Worm (Caenorhabditis elegans) whole organism, L4 larva: Measurements from ENCODE around the gene srt-53.

Experiments
- F26F4.8 ChIP-seq: fragments of 200-800 bp; sonication (Bioruptor generic); conservative IDR thresholded peaks from 2 replicates; pipeline ENCODE4 v1.3.6; 2022; ENCODE audit warnings: missing genetic modification characterization, missing compliant biosample characterization
- F49E8.2 ChIP-seq: sonication (generic microtip); optimal IDR thresholded peaks from 2 replicates; lab custom pipeline; 2016; ENCODE audit warnings: missing compliant biosample characterization, mild to moderate bottlenecking, missing genetic modification characterization, borderline replicate concordance
- R02D3.7 ChIP-seq: fragments of 150-350 bp; sonication (generic microtip); optimal IDR thresholded peaks from 3 replicates; lab custom pipeline; 2014; ENCODE audit warnings: missing biosample characterization, missing genetic modification characterization
- Y48G9A.11 ChIP-seq: fragments of 200-800 bp; sonication (Bioruptor generic); IDR thresholded peaks from 2 replicates; pipeline ENCODE4 v1.3.6; 2022; ENCODE audit warnings: missing genetic modification reagents, missing genetic modification characterization, missing compliant biosample characterization
- Y75B8A.6 ChIP-seq: fragments of 200-800 bp; sonication (Bioruptor generic); IDR thresholded peaks from 2 replicates; pipeline ENCODE4 v1.3.6; 2022; ENCODE audit warnings: missing genetic modification reagents, missing genetic modification characterization, missing compliant biosample characterization
- ZK546.5 ChIP-seq, 2 experiments: sonication (generic microtip); optimal IDR thresholded peaks; 2 replicates each; lab custom pipeline; 2017; ENCODE audit warnings: missing biosample characterization in 2 of 2, missing genetic modification characterization in 2 of 2
- aha-1 ChIP-seq: fragments of 150-350 bp; peaks from one replicate; lab custom pipeline; 2014; ENCODE audit warnings: missing biosample characterization, missing genetic modification characterization
- ceh-20 ChIP-seq: fragments of 200-800 bp; sonication (Bioruptor generic); IDR thresholded peaks from 2 replicates; pipeline ENCODE4 v1.3.6; 2022; ENCODE audit warnings: missing genetic modification reagents, missing genetic modification characterization, missing compliant biosample characterization
- ceh-28 ChIP-seq: fragments of 150-350 bp; optimal IDR thresholded peaks from 2 replicates; lab custom pipeline; 2014; ENCODE audit warnings: missing biosample characterization, missing genetic modification reagents, missing genetic modification characterization
- ceh-82 ChIP-seq: sonication (generic microtip); optimal IDR thresholded peaks from 2 replicates; lab custom pipeline; 2017; ENCODE audit warnings: missing biosample characterization, missing genetic modification characterization
- ces-1 ChIP-seq: fragments of 150-350 bp; sonication (generic microtip); optimal IDR thresholded peaks from 4 replicates; lab custom pipeline; 2014; ENCODE audit warnings: missing biosample characterization, missing genetic modification reagents, missing genetic modification characterization
- daf-16 ChIP-seq, 3 experiments: sonication (generic microtip); optimal IDR thresholded peaks; 2 replicates each; lab custom pipeline; 2016 to 2017; ENCODE audit warnings: missing genetic modification characterization in 3 of 3, missing genetic modification reagents in 3 of 3, mild to moderate bottlenecking in 2 of 3, missing compliant biosample characterization in 2 of 3, missing biosample characterization in 1 of 3, moderate library complexity in 1 of 3
- dmd-9 ChIP-seq: fragments of 200-800 bp; sonication (Bioruptor generic); IDR thresholded peaks from 2 replicates; pipeline ENCODE4 v1.3.6; 2022; ENCODE audit warnings: missing genetic modification reagents, missing genetic modification characterization, missing compliant biosample characterization
- dpl-1 ChIP-seq: fragments of 150-350 bp; optimal IDR thresholded peaks from 2 replicates; lab custom pipeline; 2014; ENCODE audit warnings: missing biosample characterization, missing genetic modification reagents, missing genetic modification characterization
- duxl-1 ChIP-seq: sonication (generic microtip); optimal IDR thresholded peaks from 2 replicates; lab custom pipeline; 2016; ENCODE audit warnings: mild to moderate bottlenecking, missing genetic modification characterization, moderate library complexity, missing compliant biosample characterization; ENCODE audit not compliant: poor library complexity
- fkh-10 ChIP-seq: fragments of 150-350 bp; optimal IDR thresholded peaks from 2 replicates; lab custom pipeline; 2014; ENCODE audit warnings: missing biosample characterization, missing genetic modification reagents, missing genetic modification characterization
- gei-8 ChIP-seq: fragments of 200-800 bp; sonication (Bioruptor generic); optimal IDR thresholded peaks from 2 replicates; lab custom pipeline; 2018; ENCODE audit warnings: mild to moderate bottlenecking, missing genetic modification characterization, missing compliant biosample characterization
- hif-1 ChIP-seq, 2 experiments: sonication (generic microtip); optimal IDR thresholded peaks; 2 replicates each; lab custom pipeline; 2016 to 2017; ENCODE audit warnings: missing compliant biosample characterization in 2 of 2, missing genetic modification characterization in 2 of 2, missing genetic modification reagents in 2 of 2, missing genotype in 2 of 2, mild to moderate bottlenecking in 1 of 2
- jun-1 ChIP-seq: fragments of 150-350 bp; optimal IDR thresholded peaks from 2 replicates; lab custom pipeline; 2014; ENCODE audit warnings: missing biosample characterization, missing genetic modification reagents, missing genetic modification characterization
- lin-1 ChIP-seq: fragments of 200-800 bp; sonication (Bioruptor generic); IDR thresholded peaks from 2 replicates; pipeline ENCODE4 v1.3.6; 2022; ENCODE audit warnings: missing genetic modification reagents, missing genetic modification characterization, missing compliant biosample characterization
- lin-13 ChIP-seq: fragments of 150-350 bp; optimal IDR thresholded peaks from 2 replicates; lab custom pipeline; 2014; ENCODE audit warnings: missing biosample characterization, missing genetic modification reagents, missing genetic modification characterization
- lin-15B ChIP-seq: fragments of 150-350 bp; sonication (generic microtip); optimal IDR thresholded peaks from 3 replicates; lab custom pipeline; 2014; ENCODE audit warnings: missing biosample characterization, missing genetic modification characterization
- lir-3 ChIP-seq: sonication (generic microtip); optimal IDR thresholded peaks from 2 replicates; lab custom pipeline; 2016; ENCODE audit warnings: mild to moderate bottlenecking, missing genetic modification characterization, missing compliant biosample characterization
- mdl-1 ChIP-seq, 2 experiments: fragments of 150-350 bp in 1 of 2; sonication (generic microtip) in 1 of 2; optimal IDR thresholded peaks; 2 replicates each; lab custom pipeline; 2014 to 2017; ENCODE audit warnings: missing biosample characterization in 2 of 2, missing genetic modification characterization in 2 of 2
- mdt-29 ChIP-seq: fragments of 200-800 bp; sonication (Bioruptor generic); IDR thresholded peaks from 2 replicates; pipeline ENCODE4 v1.3.6; 2022; ENCODE audit warnings: missing genetic modification reagents, missing genetic modification characterization, missing compliant biosample characterization
- mep-1 ChIP-seq: fragments of 150-350 bp; sonication (generic microtip); optimal IDR thresholded peaks from 3 replicates; lab custom pipeline; 2014; ENCODE audit warnings: missing biosample characterization, missing genetic modification characterization
- mes-2 ChIP-seq: sonication (generic microtip); optimal IDR thresholded peaks from 2 replicates; lab custom pipeline; 2016; ENCODE audit warnings: missing genotype, mild to moderate bottlenecking, missing genetic modification characterization, missing compliant biosample characterization; ENCODE audit not compliant: poor library complexity, severe bottlenecking
- mxl-2 ChIP-seq: fragments of 200-800 bp; sonication (Bioruptor generic); conservative IDR thresholded peaks from 2 replicates; pipeline ENCODE4 v1.3.6; 2022; ENCODE audit warnings: missing genetic modification reagents, missing genetic modification characterization, missing compliant biosample characterization
- nhr-10 ChIP-seq: fragments of 150-350 bp; optimal IDR thresholded peaks from 2 replicates; lab custom pipeline; 2014; ENCODE audit warnings: missing biosample characterization, missing genetic modification characterization
- nhr-111 ChIP-seq: fragments of 200-800 bp; sonication (Bioruptor generic); optimal IDR thresholded peaks from 2 replicates; lab custom pipeline; 2018; ENCODE audit warnings: mild to moderate bottlenecking, missing genetic modification characterization, missing compliant biosample characterization
- nhr-28 ChIP-seq: fragments of 150-350 bp; optimal IDR thresholded peaks from 2 replicates; lab custom pipeline; 2014; ENCODE audit warnings: missing biosample characterization, missing genetic modification characterization
- nhr-77 ChIP-seq: fragments of 150-350 bp; optimal IDR thresholded peaks from 2 replicates; lab custom pipeline; 2014; ENCODE audit warnings: missing biosample characterization, missing genetic modification characterization
- php-3 ChIP-seq: fragments of 200-800 bp; sonication (Bioruptor generic); IDR thresholded peaks from 2 replicates; pipeline ENCODE4 v1.3.6; 2022; ENCODE audit warnings: missing genetic modification reagents, missing genetic modification characterization, missing compliant biosample characterization
- pqm-1 ChIP-seq: sonication (generic microtip); optimal IDR thresholded peaks from 2 replicates; lab custom pipeline; 2017; ENCODE audit warnings: missing biosample characterization, missing genetic modification characterization
- rbr-2 ChIP-seq: sonication (generic microtip); optimal IDR thresholded peaks from 2 replicates; lab custom pipeline; 2016; ENCODE audit warnings: missing genotype, missing genetic modification characterization, missing compliant biosample characterization
- saeg-2 ChIP-seq: fragments of 200-800 bp; sonication (Bioruptor generic); IDR thresholded peaks from 2 replicates; pipeline ENCODE4 v1.3.6; 2022; ENCODE audit warnings: missing genetic modification reagents, missing genetic modification characterization, missing compliant biosample characterization
- tra-1 ChIP-seq: fragments of 200-800 bp; sonication (Bioruptor generic); IDR thresholded peaks from 2 replicates; pipeline ENCODE4 v1.3.6; 2022; ENCODE audit warnings: missing genetic modification reagents, missing genetic modification characterization, missing compliant biosample characterization
- unc-39 ChIP-seq: sonication (generic microtip); optimal IDR thresholded peaks from 2 replicates; lab custom pipeline; 2017; ENCODE audit warnings: missing biosample characterization, missing genetic modification characterization
- unc-62 ChIP-seq, 3 experiments: fragments of 150-350 bp in 1 of 3; sonication (generic microtip); optimal IDR thresholded peaks in 2 of 3; peaks in 1 of 3; 1 replicate in 1 of 3; 2 replicates in 2 of 3; lab custom pipeline; 2014 to 2017; ENCODE audit warnings: missing biosample characterization in 3 of 3, missing genetic modification characterization in 3 of 3, missing genetic modification reagents in 3 of 3, missing genotype in 1 of 3
- zag-1 ChIP-seq: fragments of 150-350 bp; optimal IDR thresholded peaks from 2 replicates; lab custom pipeline; 2014; ENCODE audit warnings: missing biosample characterization, missing genetic modification characterization
- zip-11 ChIP-seq: fragments of 200-800 bp; sonication (Bioruptor generic); IDR thresholded peaks from 2 replicates; pipeline ENCODE4 v1.3.6; 2022; ENCODE audit warnings: missing genetic modification characterization, missing compliant biosample characterization
- ztf-11 ChIP-seq: fragments of 150-350 bp; optimal IDR thresholded peaks from 2 replicates; lab custom pipeline; 2014; ENCODE audit warnings: missing biosample characterization, missing genetic modification characterization

srt-53 gene

DNA sequence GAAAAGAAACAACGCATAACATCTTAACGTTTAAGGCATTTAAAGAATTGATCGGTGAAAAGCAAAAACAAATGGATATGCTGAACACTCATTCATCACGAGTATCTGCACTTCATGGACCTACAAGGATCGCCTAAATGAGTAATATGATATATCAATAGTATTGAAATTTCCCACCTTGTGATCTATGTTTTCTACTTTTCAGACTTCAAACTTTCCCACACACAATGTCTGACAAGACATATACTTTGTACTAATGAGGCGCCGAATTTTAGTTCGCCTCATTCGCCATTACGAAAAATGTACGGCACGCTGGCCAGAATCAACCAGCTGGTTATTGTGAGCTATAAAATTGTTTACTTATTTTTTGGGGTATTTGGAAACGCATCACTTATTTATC lies 13.4 kb downstream of the srt-53 start, which contains the start of gene srsx-6:
Gene srsx-6, plus strand, starts transcription at position 301 of the 400 bp plus-strand sequence.
- no peak for TF ChIP-seq zag-1 (tag; lab: Kevin White, UChicago)
- no peak for TF ChIP-seq F26F4.8 (GFP tag; lab: Robert Waterston, UW)
- no peak for TF ChIP-seq duxl-1 (tag; lab: Kevin White, UChicago)
- TF ChIP-seq ZK546.5 (tag; optimal IDR thresholded peaks at IDR 0.05; lab: Kevin White, UChicago): no peak
- TF ChIP-seq F49E8.2: no peak
- TF ChIP-seq lin-13 (GFP tag; lab: Kevin White, UChicago): no peak
- no peak for TF ChIP-seq mdt-29 (GFP tag; lab: Robert Waterston, UW)
- TF ChIP-seq lir-3 (tag; lab: Kevin White, UChicago): no peak
- TF ChIP-seq nhr-10 (tag; lab: Kevin White, UChicago): no peak

DNA sequence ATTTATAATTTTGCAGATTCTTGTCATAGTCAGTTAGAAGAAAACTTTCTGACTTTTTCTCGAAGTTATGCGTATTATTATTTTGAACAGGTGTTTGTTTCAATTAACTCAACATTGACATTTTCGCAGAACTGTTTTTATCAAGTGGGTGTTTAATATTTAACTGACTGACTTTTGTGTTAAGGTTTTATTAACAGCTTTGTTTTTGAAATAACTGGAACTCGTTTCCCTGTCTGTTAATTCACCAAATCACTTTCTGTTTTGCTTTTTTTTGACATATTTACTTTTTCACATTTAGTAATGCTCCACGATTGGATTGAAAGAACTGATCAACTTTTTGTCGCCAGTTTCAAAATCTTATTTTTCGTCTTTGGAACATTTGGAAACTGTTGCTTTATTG lies 14.7 kb downstream of the srt-53 start, which contains the start of gene srsx-7:
Gene srsx-7, plus strand, starts transcription at position 301 of the 400 bp plus-strand sequence.
- TF ChIP-seq ces-1 (GFP tag; lab: Kevin White, UChicago) (no peak), mep-1 (no peak), ceh-28 (tag; lab: Kevin White, UChicago) (no peak), dpl-1 (GFP tag; lab: Kevin White, UChicago) (no peak), F49E8.2 (no peak), R02D3.7 (no peak), jun-1 (tag; lab: Kevin White, UChicago) (no peak), rbr-2 (tag; lab: Kevin White, UChicago) (no peak), saeg-2 (no peak), Y75B8A.6 (GFP tag; lab: Robert Waterston, UW) (no peak), gei-8 (no peak), Y48G9A.11 (GFP tag; lab: Robert Waterston, UW) (no peak), ceh-20 (no peak)

DNA sequence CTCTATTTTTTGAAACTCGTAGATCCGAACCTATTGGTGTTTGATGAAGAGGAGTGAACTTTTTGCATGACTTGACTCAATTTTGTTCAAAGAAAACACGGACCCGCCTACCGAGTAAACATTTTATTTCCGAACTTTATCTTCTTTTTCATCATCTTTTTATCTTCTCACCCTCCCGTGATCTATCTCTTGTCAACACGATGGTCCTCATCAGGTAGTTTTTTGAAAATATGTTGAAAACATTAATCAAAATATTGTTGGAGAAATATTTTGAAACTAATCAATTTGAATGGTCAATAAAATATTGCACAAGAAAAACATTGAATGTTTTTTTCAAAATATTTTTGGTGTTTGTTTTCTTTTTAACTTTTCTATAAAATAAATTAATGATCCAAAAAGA lies 31.8 kb downstream of the srt-53 start:
- TF ChIP-seq pqm-1: no peak
- TF ChIP-seq hif-1 (tag; optimal IDR thresholded peaks at IDR 0.05; lab: Kevin White, UChicago): no peak
- no peak for TF ChIP-seq lin-15B (tag; lab: Kevin White, UChicago)
- TF ChIP-seq daf-16 (GFP tag; optimal IDR thresholded peaks at IDR 0.05; lab: Kevin White, UChicago): peak in 1 of 2 experiments; percentile 94
- no peak for TF ChIP-seq daf-16 (tag; optimal IDR thresholded peaks at IDR 0.05; lab: Kevin White, UChicago)
- TF ChIP-seq fkh-10: no peak
- no peak for TF ChIP-seq unc-39 (tag; lab: Kevin White, UChicago)
- no peak for TF ChIP-seq ztf-11 (tag; lab: Kevin White, UChicago)
- no peak for TF ChIP-seq nhr-28 (tag; lab: Kevin White, UChicago)
- TF ChIP-seq aha-1 (tag; lab: Kevin White, UChicago): no peak

DNA sequence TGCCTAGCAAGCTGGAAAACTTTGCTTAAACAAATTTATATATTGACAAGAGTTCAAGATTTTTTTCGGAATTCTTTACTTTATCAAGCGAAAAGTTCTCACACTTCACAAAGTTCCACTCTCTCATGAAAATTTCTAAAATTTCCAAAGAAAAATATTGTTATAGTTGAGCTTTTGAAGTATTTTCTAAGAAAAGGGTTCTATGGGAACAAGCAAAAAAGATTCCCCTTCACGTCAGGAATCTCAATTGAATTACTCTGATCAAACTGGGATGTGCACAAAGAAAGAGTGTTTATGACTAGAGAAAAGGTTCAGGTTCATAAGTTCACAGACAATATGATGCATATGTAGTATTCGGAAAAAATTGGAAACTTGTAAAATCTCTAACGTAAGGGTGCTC lies 35.8 kb downstream of the srt-53 start:
- TF ChIP-seq unc-62 (GFP tag; optimal IDR thresholded peaks at IDR 0.05 in 1 of 2; lab: Kevin White, UChicago) (peak in 1 of 2 experiments; percentile 80), unc-62 (tag; optimal IDR thresholded peaks at IDR 0.05; lab: Kevin White, UChicago) (no peak), fkh-10 (peak; percentile 92), lin-1 (no peak), mes-2 (tag; lab: Kevin White, UChicago) (no peak), mdt-29 (GFP tag; lab: Robert Waterston, UW) (no peak)

DNA sequence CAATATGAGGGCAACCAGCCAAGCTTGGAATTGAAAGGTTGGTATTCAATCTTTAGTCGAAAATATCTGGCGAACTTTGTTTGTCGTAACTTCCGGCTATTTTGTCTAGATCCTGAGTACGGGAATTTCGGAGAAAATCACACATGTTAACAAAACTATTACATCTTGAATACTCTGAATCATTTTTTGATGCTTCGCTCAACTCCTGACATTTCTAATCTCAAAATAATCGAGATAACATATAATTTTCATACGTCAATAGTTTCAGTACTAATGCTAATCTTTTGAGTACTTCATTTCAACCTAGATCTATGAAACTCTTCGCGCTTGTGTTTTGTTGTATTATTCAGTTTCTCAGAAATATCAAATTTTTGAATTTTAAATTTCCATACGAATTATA lies 39.0 kb downstream of the srt-53 start:
- TF ChIP-seq zip-11 (GFP tag; lab: Robert Waterston, UW) (no peak), unc-62 (GFP tag; optimal IDR thresholded peaks at IDR 0.05 in 1 of 2; lab: Kevin White, UChicago) (no peak), unc-62 (tag; optimal IDR thresholded peaks at IDR 0.05; lab: Kevin White, UChicago) (no peak), nhr-111 (no peak), mxl-2 (GFP tag; lab: Robert Waterston, UW) (no peak), nhr-77 (tag; lab: Kevin White, UChicago) (no peak), Y75B8A.6 (GFP tag; lab: Robert Waterston, UW) (no peak), mdl-1 (tag; optimal IDR thresholded peaks at IDR 0.05; lab: Kevin White, UChicago) (no peak), R02D3.7 (no peak), dmd-9 (GFP tag; lab: Robert Waterston, UW) (no peak), php-3 (GFP tag; lab: Robert Waterston, UW) (no peak), tra-1 (GFP tag; lab: Robert Waterston, UW) (no peak), ceh-82 (tag; lab: Kevin White, UChicago) (no peak), Y48G9A.11 (GFP tag; lab: Robert Waterston, UW) (no peak), mes-2 (tag; lab: Kevin White, UChicago) (no peak)
